Fruit fly (Drosophila melanogaster): ENCODE data around the gene CG11658.

The CG11658 gene

DNA sequence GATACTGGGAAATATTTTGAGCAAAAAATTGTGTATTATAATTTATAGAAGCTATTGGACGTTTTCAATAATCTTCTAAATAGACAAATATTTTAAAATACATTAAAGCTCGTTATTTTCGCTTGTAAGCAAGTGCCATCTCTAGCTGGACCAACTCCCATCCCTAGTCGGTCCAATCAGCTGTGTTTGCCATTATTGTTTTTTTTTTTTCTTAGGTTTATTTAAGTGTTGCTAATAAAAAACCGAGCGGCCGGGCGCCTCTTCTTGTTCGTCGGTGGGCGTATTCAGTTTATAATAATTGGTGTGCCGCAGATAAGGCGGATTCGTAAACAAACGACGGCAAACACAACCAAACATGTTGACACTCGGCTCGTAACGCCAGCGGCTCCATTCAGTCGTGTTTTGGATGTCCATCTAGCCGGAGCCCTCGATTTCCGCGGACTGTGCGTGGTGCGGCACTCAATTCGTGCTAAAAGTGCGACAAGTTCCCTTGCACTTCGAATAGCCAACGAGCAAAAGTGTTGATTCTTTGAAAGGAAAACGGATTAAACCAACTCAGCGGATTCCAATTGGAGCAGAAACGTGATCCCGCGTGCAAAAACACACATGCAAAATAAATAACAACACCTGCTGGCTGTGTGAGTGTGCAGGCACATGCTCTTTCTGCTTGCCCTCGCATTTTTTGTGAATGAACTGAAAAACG, 24.4 kb downstream of the CG11658 start, which contains the start of gene Sugb (continued):
- TF ChIP-seq CG13296 (GFP tag; optimal IDR thresholded peaks at IDR 0.05) (peak; percentile 61), Dek (tag; optimal IDR thresholded peaks at IDR 0.05) (peak; percentile 57), slou (GFP tag; optimal IDR thresholded peaks at IDR 0.05) (no peak), CG11398 (GFP tag; optimal IDR thresholded peaks at IDR 0.05) (no peak), run (tag; optimal IDR thresholded peaks at IDR 0.05) (peak; percentile 26), kni (GFP tag; optimal IDR thresholded peaks at IDR 0.05) (no peak), CG6689 (GFP tag; IDR thresholded peaks at IDR 0.05) (no peak), Opbp (GFP tag; IDR thresholded peaks at IDR 0.05; ENCODE audit: partially characterized antibody) (peak; percentile 30; the same call in 1 of the 3 replicates), CG18262 (tag; optimal IDR thresholded peaks at IDR 0.05) (peak; percentile 24), stwl (tag; optimal IDR thresholded peaks at IDR 0.05) (no peak), CG12104 (GFP tag; optimal IDR thresholded peaks at IDR 0.05) (no peak), CG14710 (tag; optimal IDR thresholded peaks at IDR 0.05) (peak; percentile 23), ERR (GFP tag; optimal IDR thresholded peaks at IDR 0.05) (no peak), Dref (GFP tag; IDR thresholded peaks at IDR 0.05) (peak; percentile 42), ems (GFP tag; optimal IDR thresholded peaks at IDR 0.05) (peak; percentile 85), dimm (GFP tag; IDR thresholded peaks at IDR 0.05) (no peak), lilli (GFP tag; optimal IDR thresholded peaks at IDR 0.05) (peak; percentile 83), ham (GFP tag; IDR thresholded peaks at IDR 0.05) (no peak; the same call in 1 of the 2 replicates), CG2120 (GFP tag; optimal IDR thresholded peaks at IDR 0.05) (peak; percentile 91), unpg (GFP tag; optimal IDR thresholded peaks at IDR 0.05) (peak; percentile 63), CG3726 (GFP tag; IDR thresholded peaks at IDR 0.05) (no peak), lmd (GFP tag; IDR thresholded peaks at IDR 0.05) (peak; percentile 70; the same call in 1 of the 2 replicates), slbo (GFP tag; IDR thresholded peaks at IDR 0.05) (peak; percentile 80), CG7987 (GFP tag; optimal IDR thresholded peaks at IDR 0.05) (peak; percentile 66), jigr1 (GFP tag; IDR thresholded peaks at IDR 0.05) (no peak), CG17385 (GFP tag; optimal IDR thresholded peaks at IDR 0.05) (peak; percentile 61), BtbVII (GFP tag; optimal IDR thresholded peaks at IDR 0.05) (peak; percentile 55), zfh2 (GFP tag; optimal IDR thresholded peaks at IDR 0.05) (peak; percentile 76), dati (GFP tag; IDR thresholded peaks at IDR 0.05) (no peak), CG15514 (GFP tag; optimal IDR thresholded peaks at IDR 0.05) (peak; percentile 74), Scr (GFP tag; IDR thresholded peaks at IDR 0.05; ENCODE audit: partially characterized antibody) (peak; percentile 76), C15 (GFP tag; IDR thresholded peaks at IDR 0.05) (no peak), HLH54F (GFP tag; optimal IDR thresholded peaks at IDR 0.05) (peak; percentile 58), Hsf (GFP tag; optimal IDR thresholded peaks at IDR 0.05) (peak; percentile 70), CG31441 (GFP tag; IDR thresholded peaks at IDR 0.05) (peak; percentile 28; the same call in 1 of the 2 replicates), H2.0 (GFP tag; IDR thresholded peaks at IDR 0.05) (peak; percentile 21; the same call in 1 of the 2 replicates), nerfin-1 (tag; optimal IDR thresholded peaks at IDR 0.05) (no peak), sc (optimal IDR thresholded peaks at IDR 0.05) (no peak), sc (GFP tag; optimal IDR thresholded peaks at IDR 0.05) (no peak), repo (GFP tag; optimal IDR thresholded peaks at IDR 0.05) (no peak), Mad (GFP tag; optimal IDR thresholded peaks at IDR 0.05) (peak; percentile 67), otp (GFP tag; IDR thresholded peaks at IDR 0.05) (no peak), Fer1 (GFP tag; optimal IDR thresholded peaks at IDR 0.05) (peak; percentile 67), Poxn (GFP tag; IDR thresholded peaks at IDR 0.05) (no peak), nmo (GFP tag; optimal IDR thresholded peaks at IDR 0.05) (peak; percentile 52), CG10147 (GFP tag; optimal IDR thresholded peaks at IDR 0.05) (peak; percentile 61), CG11560 (tag; IDR thresholded peaks at IDR 0.05) (no peak), CG12299 (tag; optimal IDR thresholded peaks at IDR 0.05) (peak; percentile 65), NFAT (GFP tag; IDR thresholded peaks at IDR 0.05) (peak; percentile 77), kay (GFP tag; optimal IDR thresholded peaks at IDR 0.05) (peak; percentile 45), btn (GFP tag; optimal IDR thresholded peaks at IDR 0.05) (no peak)

Measured in whole organism, embryonic.